Worm (Caenorhabditis elegans) whole organism, mixed stage, embryonic: Measurements from ENCODE around the gene ZK673.4.

ENCODE experiments used
- drap-1 ChIP-seq: fragments of 200-800 bp; sonication (Bioruptor generic); optimal IDR thresholded peaks from 3 replicates; lab custom pipeline; 2018; ENCODE audit warnings: mild to moderate bottlenecking, missing genetic modification characterization, missing compliant biosample characterization
- lin-13 ChIP-seq: fragments of 150-350 bp; optimal IDR thresholded peaks from 2 replicates; lab custom pipeline; 2014; ENCODE audit warnings: missing biosample characterization, missing genetic modification characterization
- nhr-12 ChIP-seq: fragments of 150-350 bp; optimal IDR thresholded peaks from 2 replicates; lab custom pipeline; 2014; ENCODE audit warnings: missing biosample characterization, missing genetic modification characterization
- nhr-28 ChIP-seq: fragments of 150-350 bp; optimal IDR thresholded peaks from 2 replicates; lab custom pipeline; 2014; ENCODE audit warnings: missing biosample characterization, missing genetic modification characterization
- pha-4 ChIP-seq: fragments of 150-350 bp; optimal IDR thresholded peaks from 2 replicates; lab custom pipeline; 2018; ENCODE audit warnings: missing biosample characterization, missing genetic modification reagents, missing genetic modification characterization

- no peak for TF ChIP-seq nhr-12 (tag; lab: Kevin White, UChicago)
- no peak for TF ChIP-seq nhr-28
- TF ChIP-seq drap-1 (GFP tag; lab: Kevin White, UChicago) = no peak
- no peak for TF ChIP-seq lin-13 (tag; lab: Kevin White, UChicago)
- no peak for TF ChIP-seq pha-4 (tag; lab: Kevin White, UChicago)
These were observed 2.4 kb upstream of the ZK673.4 start for ce11 chrII:10450335-10450734.
